Worm (Caenorhabditis elegans): ENCODE measurements around the gene rle-1.

The rle-1 gene

ce11 chrIII:10981555-10981954 lies 45.5 kb downstream of the rle-1 start:
- TF ChIP-seq ceh-22 (tag; optimal IDR thresholded peaks at IDR 0.05) (no peak), pha-4 (tag; optimal IDR thresholded peaks at IDR 0.05) (no peak), ceh-19 (GFP tag; optimal IDR thresholded peaks at IDR 0.05) (no peak), mec-3 (tag; optimal IDR thresholded peaks at IDR 0.05; ENCODE audit: borderline replicate concordance) (no peak), odd-2 (tag; optimal IDR thresholded peaks at IDR 0.05) (no peak), syd-9 (tag; optimal IDR thresholded peaks at IDR 0.05) (no peak), ceh-31 (tag; optimal IDR thresholded peaks at IDR 0.05) (no peak), ceh-48 (tag; optimal IDR thresholded peaks at IDR 0.05) (no peak), zip-5 (tag; optimal IDR thresholded peaks at IDR 0.05) (no peak), lim-6 (tag; optimal IDR thresholded peaks at IDR 0.05) (no peak), ceh-24 (tag; optimal IDR thresholded peaks at IDR 0.05) (no peak), sdc-2 (tag; optimal IDR thresholded peaks at IDR 0.05) (no peak)

ce11 chrIII:10983153-10983552 lies 47.1 kb downstream of the rle-1 start, which contains the start of gene col-92:
Gene col-92 (minus strand): TSS chrIII:10983253.
- no peak for TF ChIP-seq ztf-16 (tag; optimal IDR thresholded peaks at IDR 0.05)

DNA sequence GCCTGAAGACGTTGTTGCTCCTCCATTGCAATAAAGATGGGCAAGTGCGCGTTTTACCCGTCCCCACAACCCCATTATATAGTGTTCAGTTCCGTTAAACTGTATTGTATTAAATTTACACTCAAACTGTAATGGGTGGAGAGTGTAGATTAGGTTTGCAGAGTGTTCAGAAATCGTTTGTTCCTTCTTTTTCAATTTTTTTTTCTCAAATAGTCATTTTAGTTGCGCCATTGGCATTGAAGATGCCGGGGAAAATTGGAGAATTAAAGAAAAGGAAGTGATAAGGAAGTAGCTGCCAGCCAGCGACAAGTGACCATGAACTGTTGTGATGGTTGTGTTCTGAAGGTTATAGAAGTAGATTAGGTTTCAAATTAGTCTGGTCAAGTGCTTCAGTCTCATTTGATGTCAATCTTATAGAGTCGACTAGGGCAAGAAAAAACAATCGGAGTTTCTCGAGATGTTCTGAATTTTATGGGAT lies 49.6 kb downstream of the rle-1 start, which contains the start of gene col-93:
Gene col-93 (minus strand): TSS at position 51 of the 478 bp plus-strand sequence.
- TF ChIP-seq ceh-34 (tag; optimal IDR thresholded peaks at IDR 0.05) (no peak), eyg-1 (tag; optimal IDR thresholded peaks at IDR 0.05) (no peak), pros-1 (tag; optimal IDR thresholded peaks at IDR 0.05) (no peak), ceh-14 (tag; optimal IDR thresholded peaks at IDR 0.05) (no peak), fkh-10 (GFP tag; optimal IDR thresholded peaks at IDR 0.05) (no peak), ceh-9 (tag; optimal IDR thresholded peaks at IDR 0.05) (no peak), Y22D7AL.16 (tag; optimal IDR thresholded peaks at IDR 0.05) (no peak)

- TF ChIP-seq hlh-30 (tag; optimal IDR thresholded peaks at IDR 0.05; ENCODE audit: insufficient read depth) (no peak), ttx-3 (tag; optimal IDR thresholded peaks at IDR 0.05) (no peak), fkh-6 (tag; optimal IDR thresholded peaks at IDR 0.05) (no peak), lim-6 (tag; optimal IDR thresholded peaks at IDR 0.05) (no peak), ref-2 (tag; optimal IDR thresholded peaks at IDR 0.05) (no peak), hlh-8 (tag; optimal IDR thresholded peaks at IDR 0.05) (no peak), ama-1 (optimal IDR thresholded peaks at IDR 0.05) (no peak), elt-4 (tag; optimal IDR thresholded peaks at IDR 0.05) (no peak), ceh-14 (tag; optimal IDR thresholded peaks at IDR 0.05) (no peak), C38D4.7 (GFP tag; optimal IDR thresholded peaks at IDR 0.05) (no peak), npax-4 (tag; optimal IDR thresholded peaks at IDR 0.05) (no peak), K02D7.2 (tag; optimal IDR thresholded peaks at IDR 0.05) (no peak), tbx-2 (tag; optimal IDR thresholded peaks at IDR 0.05) (no peak), nfya-1 (tag; optimal IDR thresholded peaks at IDR 0.05) (no peak), ceh-24 (tag; optimal IDR thresholded peaks at IDR 0.05) (no peak), hlh-13 (GFP tag; optimal IDR thresholded peaks at IDR 0.05) (no peak), elt-2 (tag; optimal IDR thresholded peaks at IDR 0.05) (no peak), K09A11.1 (tag; optimal IDR thresholded peaks at IDR 0.05; ENCODE audit: insufficient read depth) (no peak)
Observed at ce11 chrIII:10987561-10988184, 51.6 kb downstream of the rle-1 start, which contains the start of gene col-94. Gene col-94 (minus strand): TSS chrIII:10987873.
